Worm (Caenorhabditis elegans): Measurements from ENCODE around the gene B0334.13.

DNA sequence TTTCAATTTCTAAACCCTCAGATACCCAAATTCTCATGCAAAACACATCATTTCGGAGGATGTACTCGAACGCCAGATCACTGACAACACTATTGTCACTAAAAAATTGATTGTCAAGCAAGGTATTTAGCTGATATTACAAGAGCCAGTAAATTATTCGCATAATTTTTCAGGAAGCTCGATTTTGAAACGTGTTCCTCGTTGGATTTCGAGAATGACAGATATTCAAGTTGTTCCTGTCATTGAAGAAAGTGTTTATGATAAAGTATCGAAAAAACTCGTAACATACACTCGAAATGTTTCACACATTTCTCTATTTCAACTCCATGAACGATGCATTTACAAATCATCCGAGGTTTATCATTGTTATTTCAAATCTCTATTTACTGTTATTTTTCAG, 7.7 kb downstream of the B0334.13 start:
- TF ChIP-seq unc-62 (GFP tag; optimal IDR thresholded peaks at IDR 0.05) (no peak), hlh-26 (GFP tag; conservative IDR thresholded peaks at IDR 0.05) (no peak), ceh-27 (GFP tag; optimal IDR thresholded peaks at IDR 0.05) (no peak), ama-1 (optimal IDR thresholded peaks at IDR 0.05) (no peak), ama-1 (GFP tag; optimal IDR thresholded peaks at IDR 0.05) (no peak), F37B4.10 (GFP tag; IDR thresholded peaks at IDR 0.05) (no peak), pha-4 (tag; optimal IDR thresholded peaks at IDR 0.05) (no peak), F49E8.2 (tag; optimal IDR thresholded peaks at IDR 0.05; ENCODE audit: insufficient read depth) (no peak)
